Worm (Caenorhabditis elegans) whole organism, L1 larva: Measurements from ENCODE around the gene col-131.

Source experiments
- ceh-82 ChIP-seq, 3 experiments: fragments of 150-350 bp in 1 of 3; sonication (generic microtip) in 2 of 3; optimal IDR thresholded peaks; 2 replicates each; lab custom pipeline; 2014 to 2017; ENCODE audit warnings: missing biosample characterization in 3 of 3, missing genetic modification characterization in 3 of 3
- egl-27 ChIP-seq, 2 experiments: fragments of 150-350 bp in 1 of 2; sonication (generic microtip); optimal IDR thresholded peaks; 3 replicates each; lab custom pipeline; 2017 to 2018; ENCODE audit warnings: missing biosample characterization in 2 of 2, missing genetic modification characterization in 2 of 2, missing genetic modification reagents in 2 of 2
- isw-1 ChIP-seq: fragments of 200-800 bp; sonication (Bioruptor generic); IDR thresholded peaks from 2 replicates; pipeline ENCODE4 v1.3.6; 2022; ENCODE audit warnings: missing genetic modification characterization, missing compliant biosample characterization
- jun-1 ChIP-seq: fragments of 150-350 bp; optimal IDR thresholded peaks from 2 replicates; lab custom pipeline; 2014; ENCODE audit warnings: missing biosample characterization, missing genetic modification reagents, missing genetic modification characterization
- nhr-11 ChIP-seq: fragments of 150-350 bp; optimal IDR thresholded peaks from 2 replicates; lab custom pipeline; 2014; ENCODE audit warnings: missing biosample characterization, missing genetic modification characterization
- nhr-20 ChIP-seq: sonication (generic microtip); optimal IDR thresholded peaks from 2 replicates; lab custom pipeline; 2016; ENCODE audit warnings: mild to moderate bottlenecking, missing genetic modification characterization, missing compliant biosample characterization
- nhr-28 ChIP-seq: fragments of 150-350 bp; optimal IDR thresholded peaks from 2 replicates; lab custom pipeline; 2014; ENCODE audit warnings: missing biosample characterization, missing genetic modification characterization
- pqm-1 ChIP-seq: sonication (generic microtip); optimal IDR thresholded peaks from 3 replicates; lab custom pipeline; 2017; ENCODE audit warnings: missing biosample characterization, missing genetic modification characterization
- skn-1 ChIP-seq: fragments of 150-350 bp; optimal IDR thresholded peaks from 2 replicates; lab custom pipeline; 2014; ENCODE audit warnings: missing biosample characterization, missing genetic modification characterization
- snpc-4 ChIP-seq: fragments of 150-350 bp; optimal IDR thresholded peaks from 2 replicates; lab custom pipeline; 2014; ENCODE audit warnings: missing biosample characterization, missing genetic modification characterization
- sox-4 ChIP-seq: sonication (generic microtip); optimal IDR thresholded peaks from 2 replicates; lab custom pipeline; 2016; ENCODE audit warnings: missing genetic modification characterization, missing compliant biosample characterization
- unc-62 ChIP-seq: fragments of 150-350 bp; optimal IDR thresholded peaks from 2 replicates; lab custom pipeline; 2014; ENCODE audit warnings: missing biosample characterization, missing genetic modification reagents, missing genetic modification characterization
- ztf-11 ChIP-seq, 2 experiments: sonication (generic microtip); optimal IDR thresholded peaks; 2 replicates each; lab custom pipeline; 2016 to 2017; ENCODE audit warnings: missing genetic modification characterization in 2 of 2, missing biosample characterization in 1 of 2, missing compliant biosample characterization in 1 of 2

- TF ChIP-seq unc-62 (GFP tag; lab: Kevin White, UChicago), result no peak
- TF ChIP-seq skn-1 (tag; lab: Kevin White, UChicago), result no peak
- TF ChIP-seq jun-1 (tag; lab: Kevin White, UChicago), result no peak
- no peak for TF ChIP-seq ceh-82 (tag; optimal IDR thresholded peaks at IDR 0.05; lab: Kevin White, UChicago)
- no peak for TF ChIP-seq nhr-11 (tag; lab: Kevin White, UChicago)
- no peak for TF ChIP-seq nhr-28 (tag; lab: Kevin White, UChicago)
- TF ChIP-seq pqm-1 (tag; lab: Kevin White, UChicago), result no peak
- peak; percentile 64 for TF ChIP-seq nhr-20 (tag; lab: Kevin White, UChicago)
- TF ChIP-seq ztf-11 (tag; optimal IDR thresholded peaks at IDR 0.05; lab: Kevin White, UChicago), result no peak
- no peak for TF ChIP-seq isw-1 (GFP tag; lab: Robert Waterston, UW)
- no peak for TF ChIP-seq snpc-4 (tag; lab: Kevin White, UChicago)
- no peak for TF ChIP-seq sox-4 (tag; lab: Kevin White, UChicago)
- no peak for TF ChIP-seq egl-27 (tag; optimal IDR thresholded peaks at IDR 0.05; lab: Kevin White, UChicago)
Measured at ce11 chrIV:13109751-13110150, 42.7 kb upstream of the col-131 start, which contains the start of gene best-1.
